Worm (Caenorhabditis elegans): ENCODE data around the gene spin-3.

DNA sequence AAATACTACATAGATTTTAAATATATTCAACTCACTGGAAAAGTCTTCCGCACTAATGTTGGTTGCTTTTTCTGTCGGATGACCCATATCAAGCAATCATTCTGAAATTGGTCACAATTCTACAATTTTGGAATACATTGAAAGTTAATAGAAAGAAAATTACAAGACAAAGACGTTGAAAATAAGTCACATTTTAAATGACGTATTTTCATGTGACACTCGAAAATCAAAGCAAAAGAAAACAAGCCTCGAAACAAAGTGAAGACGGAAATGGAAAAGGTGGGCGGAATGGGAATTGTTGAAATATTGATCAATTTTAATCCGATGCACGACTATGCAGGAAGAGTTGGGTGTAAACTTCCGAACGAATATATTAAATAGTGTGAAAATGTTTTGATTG lies 39.9 kb downstream of the spin-3 start, which contains the start of gene mob-2:
- no peak for TF ChIP-seq pes-1 (GFP tag; IDR thresholded peaks at IDR 0.05)
- no peak for TF ChIP-seq hmg-4 (GFP tag; optimal IDR thresholded peaks at IDR 0.05)
